Worm (Caenorhabditis elegans) whole organism, L2 larva: ENCODE data around the gene odr-4.

Experiments used
- R02D3.7 ChIP-seq: fragments of 150-350 bp; optimal IDR thresholded peaks from 2 replicates; lab custom pipeline; 2014; ENCODE audit warnings: missing biosample characterization, missing genetic modification characterization
- aly-2 ChIP-seq: fragments of 150-350 bp; optimal IDR thresholded peaks from 2 replicates; lab custom pipeline; 2014; ENCODE audit warnings: missing biosample characterization, missing genetic modification characterization
- ama-1 ChIP-seq: fragments of 150-350 bp; optimal IDR thresholded peaks from 2 replicates; lab custom pipeline; 2018; ENCODE audit warnings: inconsistent platforms
- ceh-16 ChIP-seq: fragments of 150-350 bp; optimal IDR thresholded peaks from 2 replicates; lab custom pipeline; 2014; ENCODE audit warnings: missing biosample characterization, missing genetic modification characterization
- crh-2 ChIP-seq: sonication (generic microtip); optimal IDR thresholded peaks from 2 replicates; lab custom pipeline; 2017; ENCODE audit warnings: missing biosample characterization, missing genetic modification characterization
- dmd-4 ChIP-seq: sonication (generic microtip); optimal IDR thresholded peaks from 2 replicates; lab custom pipeline; 2017; ENCODE audit warnings: missing biosample characterization, missing genetic modification characterization
- egl-27 ChIP-seq: sonication (generic microtip); optimal IDR thresholded peaks from 3 replicates; lab custom pipeline; 2017; ENCODE audit warnings: missing biosample characterization, missing genetic modification reagents, missing genetic modification characterization
- elt-1 ChIP-seq: fragments of 150-350 bp; optimal IDR thresholded peaks from 2 replicates; lab custom pipeline; 2014; ENCODE audit warnings: missing biosample characterization, missing genetic modification characterization
- elt-3 ChIP-seq: sonication (generic microtip); optimal IDR thresholded peaks from 2 replicates; lab custom pipeline; 2017; ENCODE audit warnings: missing biosample characterization, missing genetic modification characterization
- fos-1 ChIP-seq: fragments of 150-350 bp; optimal IDR thresholded peaks from 2 replicates; lab custom pipeline; 2014; ENCODE audit warnings: missing biosample characterization, missing genetic modification characterization
- gmeb-1 ChIP-seq: fragments of 150-350 bp; optimal IDR thresholded peaks from 2 replicates; lab custom pipeline; 2014; ENCODE audit warnings: missing biosample characterization, missing genetic modification characterization
- lin-11 ChIP-seq: fragments of 150-350 bp; sonication (generic microtip); optimal IDR thresholded peaks from 2 replicates; lab custom pipeline; 2014; ENCODE audit warnings: missing biosample characterization, missing genetic modification characterization, inconsistent platforms, mixed read lengths
- lin-13 ChIP-seq: fragments of 150-350 bp; optimal IDR thresholded peaks from 2 replicates; lab custom pipeline; 2014; ENCODE audit warnings: missing biosample characterization, missing genetic modification reagents, missing genetic modification characterization
- lin-39 ChIP-seq: fragments of 150-350 bp; optimal IDR thresholded peaks from 2 replicates; lab custom pipeline; 2014; ENCODE audit warnings: missing biosample characterization, missing genetic modification reagents, missing genetic modification characterization
- mab-5 ChIP-seq: fragments of 150-350 bp; optimal IDR thresholded peaks from 2 replicates; lab custom pipeline; 2014; ENCODE audit warnings: missing biosample characterization, missing genetic modification characterization
- mbf-1 ChIP-seq: sonication (generic microtip); optimal IDR thresholded peaks from 2 replicates; lab custom pipeline; 2017; ENCODE audit warnings: missing biosample characterization, missing genetic modification characterization
- mdl-1 ChIP-seq, 2 experiments: fragments of 150-350 bp in 1 of 2; sonication (generic microtip) in 1 of 2; optimal IDR thresholded peaks; 2 replicates each; lab custom pipeline; 2017; ENCODE audit warnings: missing biosample characterization in 2 of 2, missing genetic modification characterization in 2 of 2
- nhr-10 ChIP-seq: sonication (generic microtip); optimal IDR thresholded peaks from 2 replicates; lab custom pipeline; 2017; ENCODE audit warnings: missing biosample characterization, missing genetic modification characterization
- nhr-12 ChIP-seq: fragments of 150-350 bp; optimal IDR thresholded peaks from 2 replicates; lab custom pipeline; 2014; ENCODE audit warnings: missing biosample characterization, missing genetic modification characterization
- nhr-21 ChIP-seq: fragments of 150-350 bp; optimal IDR thresholded peaks from 2 replicates; lab custom pipeline; 2014; ENCODE audit warnings: missing biosample characterization, missing genetic modification characterization
- nhr-23 ChIP-seq: fragments of 150-350 bp; optimal IDR thresholded peaks from 2 replicates; lab custom pipeline; 2014; ENCODE audit warnings: missing biosample characterization, missing genetic modification reagents, missing genetic modification characterization
- nhr-237 ChIP-seq: fragments of 150-350 bp; optimal IDR thresholded peaks from 2 replicates; lab custom pipeline; 2014; ENCODE audit warnings: missing biosample characterization, missing genetic modification characterization
- nhr-25 ChIP-seq: fragments of 150-350 bp; sonication (generic microtip); optimal IDR thresholded peaks from 3 replicates; lab custom pipeline; 2014; ENCODE audit warnings: missing biosample characterization, missing genetic modification characterization
- nhr-77 ChIP-seq: fragments of 150-350 bp; optimal IDR thresholded peaks from 2 replicates; lab custom pipeline; 2014; ENCODE audit warnings: missing biosample characterization, missing genetic modification characterization
- peb-1 ChIP-seq: fragments of 150-350 bp; optimal IDR thresholded peaks from 2 replicates; lab custom pipeline; 2014; ENCODE audit warnings: missing biosample characterization, missing genetic modification characterization
- sem-4 ChIP-seq: fragments of 150-350 bp; optimal IDR thresholded peaks from 2 replicates; lab custom pipeline; 2014; ENCODE audit warnings: missing biosample characterization, missing genetic modification reagents, missing genetic modification characterization
- skn-1 ChIP-seq: sonication (generic microtip); optimal IDR thresholded peaks from 2 replicates; lab custom pipeline; 2017; ENCODE audit warnings: missing biosample characterization, missing genetic modification characterization
- sma-3 ChIP-seq: sonication (generic microtip); optimal IDR thresholded peaks from 2 replicates; lab custom pipeline; 2016; ENCODE audit warnings: missing genetic modification reagents, missing genetic modification characterization, missing compliant biosample characterization
- sma-9 ChIP-seq, 2 experiments: fragments of 150-350 bp in 1 of 2; sonication (generic microtip) in 1 of 2; optimal IDR thresholded peaks; 2 replicates each; lab custom pipeline; 2014 to 2016; ENCODE audit warnings: missing genetic modification characterization in 2 of 2, mild to moderate bottlenecking in 1 of 2, missing biosample characterization in 1 of 2, missing compliant biosample characterization in 1 of 2, missing genetic modification reagents in 1 of 2, moderate library complexity in 1 of 2
- snpc-4 ChIP-seq: fragments of 150-350 bp; optimal IDR thresholded peaks from 2 replicates; lab custom pipeline; 2014; ENCODE audit warnings: missing biosample characterization, missing genetic modification characterization
- unc-39 ChIP-seq: fragments of 150-350 bp; optimal IDR thresholded peaks from 2 replicates; lab custom pipeline; 2014; ENCODE audit warnings: missing biosample characterization, missing genetic modification characterization
- zag-1 ChIP-seq: fragments of 150-350 bp; optimal IDR thresholded peaks from 2 replicates; lab custom pipeline; 2014; ENCODE audit warnings: missing biosample characterization, missing genetic modification characterization
- ztf-1 ChIP-seq: fragments of 200-800 bp; sonication (Bioruptor generic); conservative IDR thresholded peaks from 2 replicates; pipeline ENCODE4 v1.3.6; 2022; ENCODE audit warnings: missing genetic modification characterization, missing compliant biosample characterization
- ztf-4 ChIP-seq: fragments of 150-350 bp; optimal IDR thresholded peaks from 2 replicates; lab custom pipeline; 2014; ENCODE audit warnings: missing biosample characterization, missing genetic modification characterization

odr-4 gene

DNA sequence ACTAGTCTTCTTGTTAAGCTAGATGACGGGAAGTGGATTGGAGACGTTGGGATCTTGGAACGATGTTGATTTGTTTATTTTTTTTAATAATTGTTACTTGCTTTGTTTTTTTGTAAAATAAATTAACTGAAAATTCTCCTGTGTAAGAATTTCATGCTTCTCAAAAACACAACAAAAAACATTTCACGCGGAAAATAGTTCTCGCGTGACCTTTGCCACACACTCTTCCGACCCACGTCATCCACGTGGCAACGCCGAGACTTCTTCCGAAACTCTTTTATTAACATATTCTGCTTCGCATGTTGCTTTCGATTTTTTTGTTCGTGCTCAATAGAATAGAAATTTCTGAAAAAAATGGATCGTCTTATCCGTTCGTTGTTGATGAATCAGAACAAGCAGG lies 19.0 kb upstream of the odr-4 start, which contains the start of gene F37A4.5:
TSS of gene F37A4.5 (plus strand) at position 301 of the 400 bp plus-strand sequence.
- TF ChIP-seq peb-1 (tag; lab: Kevin White, UChicago) (no peak), elt-1 (tag; lab: Kevin White, UChicago) (no peak), nhr-77 (tag; lab: Kevin White, UChicago) (no peak), nhr-25 (tag; lab: Kevin White, UChicago) (no peak), sma-9 (GFP tag; optimal IDR thresholded peaks at IDR 0.05; lab: Kevin White, UChicago) (no peak), sma-9 (tag; optimal IDR thresholded peaks at IDR 0.05; lab: Kevin White, UChicago) (no peak), sma-3 (no peak), mdl-1 (tag; optimal IDR thresholded peaks at IDR 0.05; lab: Kevin White, UChicago) (no peak), lin-11 (tag; lab: Kevin White, UChicago) (no peak), R02D3.7 (no peak), nhr-237 (tag; lab: Kevin White, UChicago) (no peak), lin-39 (tag; lab: Kevin White, UChicago) (no peak), sem-4 (tag; lab: Kevin White, UChicago) (no peak), zag-1 (tag; lab: Kevin White, UChicago) (no peak), mab-5 (tag; lab: Kevin White, UChicago) (no peak), snpc-4 (tag; lab: Kevin White, UChicago) (no peak), fos-1 (tag; lab: Kevin White, UChicago) (no peak)

ce11 chrIII:6713266-6713665 lies 17.3 kb upstream of the odr-4 start, which contains the start of gene F37A4.4:
Gene F37A4.4 (plus strand): TSS chrIII:6713566.
- TF ChIP-seq elt-3, result no peak
- no peak for TF ChIP-seq aly-2 (tag; lab: Kevin White, UChicago)
- no peak for TF ChIP-seq crh-2 (tag; lab: Kevin White, UChicago)
- no peak for TF ChIP-seq lin-11 (tag; lab: Kevin White, UChicago)

- TF ChIP-seq lin-13 (GFP tag; lab: Kevin White, UChicago), result no peak
- TF ChIP-seq egl-27 (tag; lab: Kevin White, UChicago), result no peak
- TF ChIP-seq mbf-1 (tag; lab: Kevin White, UChicago), result no peak
- TF ChIP-seq ztf-1 (GFP tag; lab: Robert Waterston, UW), result no peak
- no peak for TF ChIP-seq nhr-10 (tag; lab: Kevin White, UChicago)
- TF ChIP-seq ztf-4 (tag; lab: Kevin White, UChicago), result no peak
- TF ChIP-seq nhr-21 (tag; lab: Kevin White, UChicago), result no peak
- TF ChIP-seq unc-39 (tag; lab: Kevin White, UChicago), result no peak
- no peak for TF ChIP-seq lin-39 (tag; lab: Kevin White, UChicago)
- no peak for TF ChIP-seq nhr-12 (tag; lab: Kevin White, UChicago)
- TF ChIP-seq skn-1, result no peak
- TF ChIP-seq dmd-4 (tag; lab: Kevin White, UChicago), result no peak
Observed at ce11 chrIII:6718270-6718669, 12.3 kb upstream of the odr-4 start, which contains the start of gene F37A4.3. Gene F37A4.3 (plus strand): TSS chrIII:6718570.

DNA sequence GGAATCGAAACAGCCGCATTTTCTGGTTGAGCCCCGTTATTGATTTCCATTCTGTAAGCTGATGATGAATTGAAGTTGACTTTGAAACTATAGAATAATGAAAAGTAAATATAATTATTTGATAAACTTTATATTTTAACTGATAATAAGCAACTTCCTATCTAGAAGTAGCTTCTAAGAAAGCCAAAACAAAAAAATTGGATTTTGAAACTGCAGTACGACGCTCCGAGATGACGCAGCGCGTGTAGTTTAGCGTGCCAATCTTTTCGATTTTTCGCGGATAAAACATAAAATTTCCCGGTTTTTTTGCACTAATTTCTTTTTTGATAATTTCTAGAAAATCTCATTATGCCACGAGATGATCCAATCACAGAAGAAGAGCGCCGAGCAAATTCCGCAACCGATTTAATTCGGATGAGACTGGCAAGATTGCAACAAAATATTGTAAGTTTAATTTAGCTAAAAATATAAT lies 8.4 kb upstream of the odr-4 start, which contains the start of the genes bath-41 and F37A4.2:
TSS of gene bath-41 (minus strand) at position 51 of the 472 bp plus-strand sequence.
TSS of gene F37A4.2 (plus strand) at position 247 of the 472 bp plus-strand sequence.
- TF ChIP-seq skn-1 (no peak), mbf-1 (tag; lab: Kevin White, UChicago) (no peak), ama-1 (no peak), ceh-16 (tag; lab: Kevin White, UChicago) (no peak), R02D3.7 (no peak), nhr-23 (no peak), gmeb-1 (peak; percentile 29)

DNA sequence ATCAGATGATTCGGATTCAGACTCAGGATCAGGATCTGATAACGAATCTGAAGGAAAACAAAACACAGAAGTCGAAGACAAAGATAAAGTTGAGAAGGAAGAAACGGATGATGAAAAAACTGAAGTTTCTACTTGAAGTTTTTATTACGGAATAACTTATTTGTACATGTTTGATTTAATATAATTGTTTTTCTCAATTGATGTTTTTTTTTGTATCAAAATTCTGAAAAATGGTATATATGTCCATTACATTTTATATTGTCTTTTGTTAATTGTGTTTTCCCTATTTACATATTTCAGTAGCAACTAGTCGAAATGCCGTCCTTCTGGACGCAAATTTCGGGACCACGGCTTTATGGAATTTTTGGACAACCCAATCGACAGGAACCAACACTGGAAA lies 7.5 kb upstream of the odr-4 start, which contains the start of gene F37A4.1:
TSS of gene F37A4.1 (plus strand) at position 301 of the 400 bp plus-strand sequence.
- TF ChIP-seq skn-1 (no peak), elt-3 (no peak), zag-1 (tag; lab: Kevin White, UChicago) (no peak), sem-4 (tag; lab: Kevin White, UChicago) (no peak), ztf-4 (tag; lab: Kevin White, UChicago) (no peak)
